Worm (Caenorhabditis elegans) whole organism, L2 larva: ENCODE measurements around the gene T05A12.4.

ENCODE experiments used
- F13H6.1 ChIP-seq: sonication (generic microtip); optimal IDR thresholded peaks from 2 replicates; lab custom pipeline; 2016; ENCODE audit warnings: missing genetic modification characterization, missing compliant biosample characterization
- ama-1 ChIP-seq: fragments of 150-350 bp; optimal IDR thresholded peaks from 2 replicates; lab custom pipeline; 2018; ENCODE audit warnings: inconsistent platforms
- blmp-1 ChIP-seq: sonication (generic microtip); optimal IDR thresholded peaks from 2 replicates; lab custom pipeline; 2017; ENCODE audit warnings: missing genetic modification characterization, mild to moderate bottlenecking, missing compliant biosample characterization, antibody characterized with exemption, moderate library complexity; ENCODE audit not compliant: insufficient read depth
- ceh-82 ChIP-seq: fragments of 150-350 bp; optimal IDR thresholded peaks from 2 replicates; lab custom pipeline; 2014; ENCODE audit warnings: missing biosample characterization, missing genetic modification characterization
- nhr-11 ChIP-seq: fragments of 150-350 bp; optimal IDR thresholded peaks from 2 replicates; lab custom pipeline; 2014; ENCODE audit warnings: missing biosample characterization, missing genetic modification characterization
- nhr-12 ChIP-seq: fragments of 150-350 bp; optimal IDR thresholded peaks from 2 replicates; lab custom pipeline; 2014; ENCODE audit warnings: missing biosample characterization, missing genetic modification characterization

ce11 chrIV:6920063-6920462 is 32.3 kb downstream of the T05A12.4 start, which contains the start of gene T22D1.18:
- no peak for TF ChIP-seq F13H6.1
- TF ChIP-seq nhr-11 (tag; lab: Kevin White, UChicago) = no peak
- no peak for TF ChIP-seq nhr-12 (tag; lab: Kevin White, UChicago)
- no peak for TF ChIP-seq ama-1 (lab: Kevin White, UChicago)
- no peak for TF ChIP-seq blmp-1 (tag; lab: Kevin White, UChicago)
- no peak for TF ChIP-seq ceh-82 (tag; lab: Kevin White, UChicago)
